Worm (Caenorhabditis elegans): ENCODE measurements around the gene Y70G10A.3.

Y70G10A.3 gene

DNA sequence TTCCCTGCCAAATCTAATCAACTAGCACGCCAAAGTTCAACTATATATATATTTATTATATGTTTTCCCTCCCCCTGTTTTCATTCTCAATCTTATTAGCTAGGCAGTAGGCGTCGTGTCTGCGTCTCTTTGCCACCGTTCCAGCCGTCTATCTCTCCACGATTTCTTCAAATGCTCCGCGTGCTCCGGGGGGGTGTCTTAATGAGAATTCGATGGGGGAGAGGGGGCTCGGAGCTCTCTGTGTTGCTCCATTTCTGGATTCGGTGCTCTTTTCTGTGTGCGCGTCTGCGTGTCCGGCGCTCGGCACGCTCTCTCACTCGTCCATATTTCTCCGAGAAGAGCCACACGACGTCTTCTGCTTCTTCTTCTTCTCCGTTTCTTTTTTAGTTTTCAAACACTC lies 45.3 kb downstream of the Y70G10A.3 start (continued):
- peak; percentile 33 for TF ChIP-seq zag-1 (tag; optimal IDR thresholded peaks at IDR 0.05)
- TF ChIP-seq ceh-82 (tag; optimal IDR thresholded peaks at IDR 0.05), result no peak
- no peak for TF ChIP-seq nhr-41 (GFP tag; IDR thresholded peaks at IDR 0.05)
- no peak for TF ChIP-seq php-3 (GFP tag; IDR thresholded peaks at IDR 0.05)
- no peak for TF ChIP-seq ceh-44 (GFP tag; IDR thresholded peaks at IDR 0.05)
- no peak for TF ChIP-seq cey-2 (tag; optimal IDR thresholded peaks at IDR 0.05; ENCODE audit: borderline replicate concordance, insufficient read depth)
- TF ChIP-seq nhr-11 (tag; optimal IDR thresholded peaks at IDR 0.05), result peak; percentile 13
- TF ChIP-seq hlh-30 (tag; optimal IDR thresholded peaks at IDR 0.05; ENCODE audit: insufficient read depth), result peak; percentile 65
- TF ChIP-seq pha-4 (GFP tag; IDR thresholded peaks at IDR 0.05), result no peak
- TF ChIP-seq pha-4 (tag; optimal IDR thresholded peaks at IDR 0.05), result no peak
- peak; percentile 68 for TF ChIP-seq F37D6.2 (tag; optimal IDR thresholded peaks at IDR 0.05)
- TF ChIP-seq zip-2 (tag; optimal IDR thresholded peaks at IDR 0.05), result no peak

DNA sequence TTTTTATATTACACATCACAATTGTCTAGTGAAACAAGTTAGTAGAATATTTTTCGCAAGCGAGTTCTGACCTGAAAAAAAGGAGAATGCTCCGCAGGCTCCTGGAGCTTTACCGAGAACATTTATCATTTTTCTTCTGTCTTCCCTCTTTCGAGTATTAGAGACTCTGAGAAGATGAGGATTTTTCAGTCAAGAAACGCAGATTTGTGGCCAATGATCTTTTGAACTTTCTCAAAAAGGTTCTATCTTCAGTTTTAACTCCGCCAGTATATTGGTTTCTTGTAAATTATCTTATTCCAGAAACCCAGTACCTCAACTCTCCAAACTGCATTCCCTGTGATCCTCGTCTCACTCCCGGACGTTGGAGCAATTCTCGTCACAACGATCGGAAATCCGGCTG lies 46.7 kb downstream of the Y70G10A.3 start, which contains the start of gene K10G9.2:
K10G9.2 (plus strand) TSS at position 301 of the 400 bp plus-strand sequence.
- TF ChIP-seq snpc-4 (tag; optimal IDR thresholded peaks at IDR 0.05) (no peak), lir-3 (tag; optimal IDR thresholded peaks at IDR 0.05) (no peak), egl-43 (GFP tag; IDR thresholded peaks at IDR 0.05) (no peak), hlh-30 (tag; optimal IDR thresholded peaks at IDR 0.05; ENCODE audit: insufficient read depth) (no peak), F10B5.3 (tag; optimal IDR thresholded peaks at IDR 0.05) (no peak), daf-16 (GFP tag; optimal IDR thresholded peaks at IDR 0.05) (no peak), daf-16 (tag; optimal IDR thresholded peaks at IDR 0.05) (no peak), tag-97 (GFP tag; IDR thresholded peaks at IDR 0.05) (no peak), mes-2 (tag; optimal IDR thresholded peaks at IDR 0.05; ENCODE audit: poor library complexity, severe bottlenecking) (no peak), ZK337.2 (GFP tag; IDR thresholded peaks at IDR 0.05) (no peak), T26A8.4 (GFP tag; IDR thresholded peaks at IDR 0.05) (no peak)

DNA sequence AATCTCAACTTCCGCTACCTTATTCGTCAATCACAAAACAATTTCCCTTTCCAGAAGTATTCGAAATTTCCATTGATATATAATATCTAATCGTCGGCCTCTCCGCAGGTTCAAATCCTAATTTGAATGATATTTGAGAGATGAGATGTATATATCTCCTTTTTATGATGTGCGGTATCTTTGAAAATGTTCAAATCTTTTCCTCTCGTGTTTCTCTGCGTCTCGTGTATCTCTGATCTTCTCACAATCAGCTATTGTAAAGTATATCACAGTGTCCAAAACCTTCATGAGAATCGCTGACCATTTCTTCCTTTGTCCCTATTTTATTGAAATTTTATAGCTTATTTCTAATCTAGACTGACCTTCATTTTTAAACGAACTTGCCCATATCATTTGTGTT lies 50.9 kb downstream of the Y70G10A.3 start:
- TF ChIP-seq unc-62 (GFP tag; optimal IDR thresholded peaks at IDR 0.05 in 1 of 2) (peak in 1 of 2 experiments; percentile 75), unc-62 (tag; optimal IDR thresholded peaks at IDR 0.05) (no peak), mdt-29 (GFP tag; IDR thresholded peaks at IDR 0.05) (no peak), mdl-1 (tag; optimal IDR thresholded peaks at IDR 0.05) (peak in 1 of 2 experiments; percentile 9)

DNA sequence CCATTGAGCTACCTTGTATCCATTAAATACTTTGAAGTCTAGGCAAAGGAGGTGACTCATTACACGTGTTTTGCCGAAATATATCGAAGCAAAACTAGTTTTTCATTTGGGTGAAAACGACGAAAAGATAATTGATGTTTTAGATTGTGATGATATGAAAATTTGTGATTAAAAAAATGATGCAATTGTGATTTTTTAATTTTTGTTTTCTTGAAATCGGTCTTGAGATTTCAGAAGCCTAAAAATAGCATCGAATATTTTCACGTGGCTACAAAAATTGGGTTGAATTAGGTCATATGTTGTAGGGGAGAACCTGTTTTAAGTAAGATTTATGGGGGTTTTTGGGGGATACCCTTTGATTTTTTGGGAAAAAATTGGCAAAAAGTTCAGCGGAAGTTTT lies 51.6 kb downstream of the Y70G10A.3 start:
- peak; percentile 52 for TF ChIP-seq hlh-30 (tag; optimal IDR thresholded peaks at IDR 0.05; ENCODE audit: insufficient read depth)
- TF ChIP-seq hlh-11 (tag; optimal IDR thresholded peaks at IDR 0.05), result peak; percentile 6
- no peak for TF ChIP-seq F49E8.2 (tag; optimal IDR thresholded peaks at IDR 0.05; ENCODE audit: borderline replicate concordance)
- TF ChIP-seq mxl-3 (GFP tag; optimal IDR thresholded peaks at IDR 0.05), result peak; percentile 26
- TF ChIP-seq jun-1 (tag; optimal IDR thresholded peaks at IDR 0.05), result no peak
- peak; percentile 46 for TF ChIP-seq nhr-28 (tag; optimal IDR thresholded peaks at IDR 0.05)
- peak in 1 of 2 experiments; percentile 20 for TF ChIP-seq lsy-2 (tag; optimal IDR thresholded peaks at IDR 0.05)
- TF ChIP-seq spr-1 (tag; optimal IDR thresholded peaks at IDR 0.05), result no peak
- TF ChIP-seq mdl-1 (tag; optimal IDR thresholded peaks at IDR 0.05), result peak in 1 of 2 experiments; percentile 62
- TF ChIP-seq aha-1 (tag), result peak; percentile 74

DNA sequence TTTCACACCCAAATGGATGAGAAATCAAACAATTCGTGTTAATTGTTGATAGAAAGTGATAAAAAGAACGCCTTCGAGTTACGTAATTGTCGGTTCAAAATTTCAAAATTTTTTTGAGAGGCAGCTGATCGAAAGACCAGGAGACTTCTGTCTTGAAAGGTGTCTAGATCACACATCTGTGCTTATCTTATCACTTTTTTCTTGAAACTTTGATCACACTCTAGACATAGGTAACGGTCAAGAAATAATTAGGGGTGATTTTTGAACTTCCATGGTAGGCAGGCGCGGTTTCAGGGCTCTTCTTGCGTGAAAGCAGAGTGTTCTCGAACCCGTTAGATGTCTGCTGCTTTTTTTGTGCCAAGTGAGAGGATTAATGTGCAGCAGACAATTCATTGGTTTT lies 54.5 kb downstream of the Y70G10A.3 start:
- TF ChIP-seq hlh-30 (tag; optimal IDR thresholded peaks at IDR 0.05; ENCODE audit: insufficient read depth), result peak; percentile 25
- TF ChIP-seq unc-130 (GFP tag; optimal IDR thresholded peaks at IDR 0.05), result no peak
- TF ChIP-seq lim-7 (GFP tag; IDR thresholded peaks at IDR 0.05), result 0 out of 2 replicates have a peak, but pooled peaks have one; percentile 42
- TF ChIP-seq dmd-6 (GFP tag; IDR thresholded peaks at IDR 0.05), result peak; percentile 35
- TF ChIP-seq cey-2 (tag; optimal IDR thresholded peaks at IDR 0.05; ENCODE audit: borderline replicate concordance, insufficient read depth), result no peak
- TF ChIP-seq lin-13 (GFP tag; optimal IDR thresholded peaks at IDR 0.05), result no peak
- no peak for TF ChIP-seq pha-4 (GFP tag; IDR thresholded peaks at IDR 0.05)
- TF ChIP-seq pha-4 (tag; optimal IDR thresholded peaks at IDR 0.05), result no peak
- no peak for TF ChIP-seq tra-1 (GFP tag; IDR thresholded peaks at IDR 0.05)
- TF ChIP-seq mes-2 (tag; optimal IDR thresholded peaks at IDR 0.05; ENCODE audit: poor library complexity, severe bottlenecking), result no peak
- no peak for TF ChIP-seq T26A8.4 (GFP tag; IDR thresholded peaks at IDR 0.05)

Data from whole organism, L4 larva.